Fruit fly (Drosophila melanogaster): ENCODE measurements around the gene nkd.
A peak's percentile ranks its signal among the peaks of the same experiment; 100 is the strongest.

nkd gene

DNA sequence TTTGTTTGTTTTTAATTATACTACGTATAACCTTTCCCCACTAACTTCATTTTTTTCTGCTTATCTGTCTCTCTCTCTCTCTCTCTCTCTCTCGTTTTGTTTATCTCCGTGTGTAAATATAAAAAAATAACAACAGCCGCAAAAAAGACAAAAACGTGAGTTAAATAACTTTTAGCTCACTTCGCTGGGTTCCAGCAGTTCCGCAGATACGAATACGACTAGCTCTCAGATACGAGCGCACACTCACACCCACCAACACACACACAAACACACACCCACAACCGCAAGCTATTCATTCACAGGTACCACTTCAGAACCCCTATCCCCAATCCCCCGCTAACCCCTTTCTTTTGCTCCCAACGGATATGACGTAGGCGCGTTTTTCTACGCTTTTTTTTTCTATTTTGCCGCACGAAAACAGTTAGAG lies 26.9 kb upstream of the nkd start (continued):
- TF ChIP-seq CG7745 (tag; optimal IDR thresholded peaks at IDR 0.05) (no peak), phol (tag; optimal IDR thresholded peaks at IDR 0.05) (no peak), jigr1 (GFP tag; IDR thresholded peaks at IDR 0.05) (no peak), CG15073 (GFP tag; optimal IDR thresholded peaks at IDR 0.05) (no peak), zen (tag; optimal IDR thresholded peaks at IDR 0.05) (no peak), CG2875 (GFP tag; optimal IDR thresholded peaks at IDR 0.05) (no peak), dati (GFP tag; IDR thresholded peaks at IDR 0.05) (no peak), CG8281 (tag; optimal IDR thresholded peaks at IDR 0.05) (no peak), pita (GFP tag; optimal IDR thresholded peaks at IDR 0.05) (no peak), cad (GFP tag; optimal IDR thresholded peaks at IDR 0.05) (no peak), Fer1 (GFP tag; optimal IDR thresholded peaks at IDR 0.05) (peak; percentile 31), Antp (GFP tag; optimal IDR thresholded peaks at IDR 0.05) (no peak), CG4424 (GFP tag; optimal IDR thresholded peaks at IDR 0.05) (no peak), slbo (GFP tag; IDR thresholded peaks at IDR 0.05) (no peak), CG2678 (tag; optimal IDR thresholded peaks at IDR 0.05) (peak; percentile 40), Neu2 (GFP tag; optimal IDR thresholded peaks at IDR 0.05; ENCODE audit: borderline replicate concordance) (no peak), CG8944 (GFP tag; optimal IDR thresholded peaks at IDR 0.05) (no peak), CG6683 (GFP tag; optimal IDR thresholded peaks at IDR 0.05) (no peak), stwl (tag; optimal IDR thresholded peaks at IDR 0.05) (no peak), CG11695 (GFP tag; IDR thresholded peaks at IDR 0.05) (0 out of 3 replicates have a peak, but pooled peaks have one; percentile 13), rib (GFP tag; IDR thresholded peaks at IDR 0.05) (peak; percentile 67; the same call in 1 of the 2 replicates), kay (GFP tag; optimal IDR thresholded peaks at IDR 0.05) (no peak), Dref (GFP tag; IDR thresholded peaks at IDR 0.05) (no peak), CG30403 (GFP tag; optimal IDR thresholded peaks at IDR 0.05) (no peak), CG30431 (GFP tag; optimal IDR thresholded peaks at IDR 0.05) (no peak), Ptx1 (GFP tag; IDR thresholded peaks at IDR 0.05) (no peak), CG31365 (tag; optimal IDR thresholded peaks at IDR 0.05) (peak; percentile 16), Dbx (GFP tag; IDR thresholded peaks at IDR 0.05) (peak; percentile 50; the same call in 1 of the 3 replicates), nerfin-1 (tag; optimal IDR thresholded peaks at IDR 0.05) (peak; percentile 24), fd3F (GFP tag; optimal IDR thresholded peaks at IDR 0.05) (no peak), Jarid2 (GFP tag; optimal IDR thresholded peaks at IDR 0.05) (no peak), lov (optimal IDR thresholded peaks at IDR 0.05) (no peak), lov (GFP tag; IDR thresholded peaks at IDR 0.05) (no peak), CG15269 (tag; optimal IDR thresholded peaks at IDR 0.05) (peak; percentile 0), unc-4 (GFP tag; IDR thresholded peaks at IDR 0.05; ENCODE audit: partially characterized antibody) (no peak), eyg (GFP tag; optimal IDR thresholded peaks at IDR 0.05) (no peak), nau (GFP tag; optimal IDR thresholded peaks at IDR 0.05) (no peak), Fer3 (tag; optimal IDR thresholded peaks at IDR 0.05) (no peak), BtbVII (GFP tag; optimal IDR thresholded peaks at IDR 0.05) (peak; percentile 19), CG13287 (GFP tag; IDR thresholded peaks at IDR 0.05; ENCODE audit: partially characterized antibody) (no peak), Rfx (GFP tag; IDR thresholded peaks at IDR 0.05) (peak; percentile 36; the same call in 1 of the 2 replicates), ranshi (GFP tag; IDR thresholded peaks at IDR 0.05) (peak; percentile 46; the same call in 1 of the 2 replicates), Max (GFP tag; optimal IDR thresholded peaks at IDR 0.05) (no peak), dimm (GFP tag; IDR thresholded peaks at IDR 0.05) (no peak), B-H1 (GFP tag; IDR thresholded peaks at IDR 0.05) (no peak), HmgD (GFP tag; optimal IDR thresholded peaks at IDR 0.05) (no peak), CG5953 (GFP tag; IDR thresholded peaks at IDR 0.05) (no peak), az2 (GFP tag; optimal IDR thresholded peaks at IDR 0.05) (no peak), Drgx (GFP tag; IDR thresholded peaks at IDR 0.05) (peak; percentile 45), CG10565 (GFP tag; optimal IDR thresholded peaks at IDR 0.05) (no peak), CG9932 (GFP tag; IDR thresholded peaks at IDR 0.05) (peak; percentile 41; the same call in 1 of the 2 replicates), CG6175 (GFP tag; IDR thresholded peaks at IDR 0.05) (peak; percentile 76; the same call in 1 of the 3 replicates)
